Fruit fly (Drosophila melanogaster): ENCODE data around the gene ttk.

ttk gene

dm6 chr3R:31712585-31712984, 1.1 kb upstream of the ttk start (continued):
- peak; percentile 3 for TF ChIP-seq CG1621 (tag; optimal IDR thresholded peaks at IDR 0.05)
- TF ChIP-seq Eip75B (GFP tag; optimal IDR thresholded peaks at IDR 0.05), result no peak
- no peak for TF ChIP-seq CG9139 (GFP tag; optimal IDR thresholded peaks at IDR 0.05)
- TF ChIP-seq CG10631 (GFP tag; optimal IDR thresholded peaks at IDR 0.05), result no peak
- TF ChIP-seq CG6854 (GFP tag; optimal IDR thresholded peaks at IDR 0.05), result no peak
- no peak for TF ChIP-seq Sox14 (GFP tag; optimal IDR thresholded peaks at IDR 0.05)
- TF ChIP-seq Smox (GFP tag; optimal IDR thresholded peaks at IDR 0.05), result no peak
- no peak for TF ChIP-seq Eip93F (GFP tag; optimal IDR thresholded peaks at IDR 0.05)
- TF ChIP-seq Sox102F (GFP tag; optimal IDR thresholded peaks at IDR 0.05), result no peak
- TF ChIP-seq CG10669 (GFP tag; optimal IDR thresholded peaks at IDR 0.05), result no peak
- peak; percentile 0 for TF ChIP-seq Met (GFP tag; optimal IDR thresholded peaks at IDR 0.05)
- no peak for TF ChIP-seq CG34406 (GFP tag; optimal IDR thresholded peaks at IDR 0.05)
- no peak for TF ChIP-seq Hr38 (GFP tag; optimal IDR thresholded peaks at IDR 0.05)
- no peak for TF ChIP-seq Hr4 (GFP tag; optimal IDR thresholded peaks at IDR 0.05)
- no peak for TF ChIP-seq dsx (GFP tag; optimal IDR thresholded peaks at IDR 0.05; ENCODE audit: poor library complexity, severe bottlenecking)
- no peak for TF ChIP-seq vri (GFP tag; optimal IDR thresholded peaks at IDR 0.05)
- TF ChIP-seq CG11762 (GFP tag; optimal IDR thresholded peaks at IDR 0.05; ENCODE audit: insufficient read depth), result no peak
- TF ChIP-seq CG32006 (GFP tag; optimal IDR thresholded peaks at IDR 0.05), result peak; percentile 61
- no peak for TF ChIP-seq CG6808 (GFP tag; optimal IDR thresholded peaks at IDR 0.05)
- TF ChIP-seq spab (GFP tag; optimal IDR thresholded peaks at IDR 0.05), result no peak
- TF ChIP-seq CG4318 (GFP tag; optimal IDR thresholded peaks at IDR 0.05), result peak; percentile 36
- TF ChIP-seq net (GFP tag; optimal IDR thresholded peaks at IDR 0.05), result no peak
- peak; percentile 5 for TF ChIP-seq fd59A (GFP tag; optimal IDR thresholded peaks at IDR 0.05)
- peak; percentile 1 for TF ChIP-seq CG16779 (tag; optimal IDR thresholded peaks at IDR 0.05)
- no peak for TF ChIP-seq ss (GFP tag; optimal IDR thresholded peaks at IDR 0.05)
- TF ChIP-seq lz (GFP tag; optimal IDR thresholded peaks at IDR 0.05), result no peak
- TF ChIP-seq fkh (GFP tag; optimal IDR thresholded peaks at IDR 0.05), result no peak
- peak; percentile 42 for TF ChIP-seq Blimp-1 (GFP tag; optimal IDR thresholded peaks at IDR 0.05)
- TF ChIP-seq topi (GFP tag; optimal IDR thresholded peaks at IDR 0.05), result no peak
- peak in 1 of 2 experiments; percentile 22 for TF ChIP-seq salr (GFP tag; optimal IDR thresholded peaks at IDR 0.05)
- TF ChIP-seq OdsH (GFP tag; optimal IDR thresholded peaks at IDR 0.05), result peak; percentile 14
- TF ChIP-seq Ets96B (tag; optimal IDR thresholded peaks at IDR 0.05), result peak; percentile 23
- TF ChIP-seq CG11902 (GFP tag; optimal IDR thresholded peaks at IDR 0.05), result no peak
- TF ChIP-seq svp (GFP tag), result peak; percentile 35
- TF ChIP-seq CG7368 (GFP tag; optimal IDR thresholded peaks at IDR 0.05), result no peak
- TF ChIP-seq dac (GFP tag; optimal IDR thresholded peaks at IDR 0.05), result peak; percentile 41

- TF ChIP-seq fd85E (GFP tag; optimal IDR thresholded peaks at IDR 0.05) (no peak), Eip78C (GFP tag) (peak; percentile 69), OdsH (GFP tag; optimal IDR thresholded peaks at IDR 0.05) (no peak), CG6163 (GFP tag; IDR thresholded peaks at IDR 0.05) (0 out of 3 replicates have a peak, but pooled peaks have one; percentile 20), CG11294 (GFP tag; IDR thresholded peaks at IDR 0.05) (no peak), eg (GFP tag; IDR thresholded peaks at IDR 0.05) (peak; percentile 28; the same call in 1 of the 3 replicates), CG8119 (GFP tag; IDR thresholded peaks at IDR 0.05) (0 out of 3 replicates have a peak, but pooled peaks have one; percentile 27), cyc (GFP tag; optimal IDR thresholded peaks at IDR 0.05) (no peak), spab (GFP tag; optimal IDR thresholded peaks at IDR 0.05) (no peak), CG6854 (GFP tag; optimal IDR thresholded peaks at IDR 0.05) (no peak), CG32006 (GFP tag; optimal IDR thresholded peaks at IDR 0.05) (peak; percentile 23), CG16779 (tag; optimal IDR thresholded peaks at IDR 0.05) (no peak), CG7368 (GFP tag; optimal IDR thresholded peaks at IDR 0.05) (no peak), dsx (GFP tag; optimal IDR thresholded peaks at IDR 0.05; ENCODE audit: poor library complexity, severe bottlenecking) (peak; percentile 23)
Observed at dm6 chr3R:31714876-31715712, 1.4 kb downstream of the ttk start.

Measured in whole organism, prepupa.